Worm (Caenorhabditis elegans) whole organism, young adult: ENCODE data around the gene F14H3.14.
A peak's percentile ranks its signal among the peaks of the same experiment; 100 is the strongest.

ENCODE experiments used
- B0336.3 ChIP-seq: fragments of 200-800 bp; sonication (Bioruptor generic); IDR thresholded peaks from 2 replicates; pipeline ENCODE4 v1.3.6; 2022; ENCODE audit warnings: missing genetic modification characterization, missing compliant biosample characterization
- C06A6.2 ChIP-seq: fragments of 200-800 bp; sonication (Bioruptor generic); conservative IDR thresholded peaks from 2 replicates; pipeline ENCODE4 v1.3.6; 2022; ENCODE audit warnings: missing genetic modification characterization, missing compliant biosample characterization
- F10E7.11 ChIP-seq: sonication (generic microtip); optimal IDR thresholded peaks from 2 replicates; lab custom pipeline; 2017; ENCODE audit warnings: mild to moderate bottlenecking, missing genetic modification characterization, moderate library complexity, missing compliant biosample characterization
- F22D6.2 ChIP-seq: sonication (generic microtip); optimal IDR thresholded peaks from 2 replicates; lab custom pipeline; 2016; ENCODE audit warnings: mild to moderate bottlenecking, missing genetic modification characterization, missing compliant biosample characterization
- F23B12.7 ChIP-seq: sonication (generic microtip); optimal IDR thresholded peaks from 2 replicates; lab custom pipeline; 2017; ENCODE audit warnings: missing genetic modification characterization, mild to moderate bottlenecking, missing compliant biosample characterization, antibody characterized with exemption, moderate library complexity; ENCODE audit not compliant: insufficient read depth
- F33H1.4 ChIP-seq: fragments of 200-800 bp; sonication (Bioruptor generic); IDR thresholded peaks from 2 replicates; pipeline ENCODE4 v1.3.6; 2022; ENCODE audit warnings: missing genetic modification reagents, missing genetic modification characterization, missing compliant biosample characterization
- K11D2.4 ChIP-seq: fragments of 200-800 bp; sonication (Bioruptor generic); IDR thresholded peaks from 2 replicates; pipeline ENCODE4 v1.3.6; 2022; ENCODE audit warnings: missing genetic modification reagents, missing genetic modification characterization, missing compliant biosample characterization
- K12H6.12 ChIP-seq: fragments of 200-800 bp; sonication (Bioruptor generic); optimal IDR thresholded peaks from 2 replicates; lab custom pipeline; 2018; ENCODE audit warnings: mild to moderate bottlenecking, missing genetic modification characterization, missing compliant biosample characterization
- Y53F4B.3 ChIP-seq: fragments of 200-800 bp; sonication (Bioruptor generic); IDR thresholded peaks from 2 replicates; pipeline ENCODE4 v1.3.6; 2022; ENCODE audit warnings: missing genetic modification reagents, missing genetic modification characterization, missing compliant biosample characterization
- ama-1 ChIP-seq, 3 experiments: fragments of 150-350 bp in 1 of 3; sonication (generic microtip) in 2 of 3; optimal IDR thresholded peaks; 2 replicates each; lab custom pipeline; 2014 to 2018; ENCODE audit warnings: missing biosample characterization in 2 of 3, missing genetic modification characterization in 2 of 3, missing genetic modification reagents in 2 of 3
- attf-5 ChIP-seq: fragments of 200-800 bp; sonication (Bioruptor generic); optimal IDR thresholded peaks from 2 replicates; lab custom pipeline; 2018; ENCODE audit warnings: mild to moderate bottlenecking, missing genetic modification characterization, missing compliant biosample characterization
- ccch-3 ChIP-seq: fragments of 200-800 bp; sonication (Bioruptor generic); optimal IDR thresholded peaks from 2 replicates; lab custom pipeline; 2018; ENCODE audit warnings: mild to moderate bottlenecking, missing genetic modification characterization, missing compliant biosample characterization
- cebp-1 ChIP-seq, 2 experiments: fragments of 200-800 bp in 1 of 2; sonication (Bioruptor generic) in 1 of 2; sonication (generic microtip) in 1 of 2; IDR thresholded peaks in 1 of 2; optimal IDR thresholded peaks in 1 of 2; 2 replicates each; pipeline versions ENCODE4 v1.3.6 to Lab custom; 2017 to 2022; ENCODE audit warnings: missing compliant biosample characterization in 2 of 2, missing genetic modification characterization in 2 of 2, mild to moderate bottlenecking in 1 of 2, missing genetic modification reagents in 1 of 2, moderate library complexity in 1 of 2
- ceh-91 ChIP-seq: fragments of 200-800 bp; sonication (Bioruptor generic); IDR thresholded peaks from 2 replicates; pipeline ENCODE4 v1.3.6; 2022; ENCODE audit warnings: missing genetic modification reagents, missing genetic modification characterization, missing compliant biosample characterization
- efl-1 ChIP-seq: fragments of 150-350 bp; optimal IDR thresholded peaks from 2 replicates; lab custom pipeline; 2014; ENCODE audit warnings: missing biosample characterization, missing genetic modification reagents, missing genetic modification characterization
- egl-44 ChIP-seq: fragments of 200-800 bp; sonication (Bioruptor generic); IDR thresholded peaks from 2 replicates; pipeline ENCODE4 v1.3.6; 2022; ENCODE audit warnings: missing genetic modification reagents, missing genetic modification characterization, missing compliant biosample characterization
- ets-4 ChIP-seq: fragments of 200-800 bp; sonication (Bioruptor generic); optimal IDR thresholded peaks from 2 replicates; lab custom pipeline; 2018; ENCODE audit warnings: mild to moderate bottlenecking, missing genetic modification characterization, missing compliant biosample characterization
- fkh-3 ChIP-seq: sonication (generic microtip); optimal IDR thresholded peaks from 2 replicates; lab custom pipeline; 2016; ENCODE audit warnings: mild to moderate bottlenecking, missing genetic modification characterization, missing compliant biosample characterization
- hsf-1 ChIP-seq: fragments of 200-800 bp; sonication (Bioruptor generic); IDR thresholded peaks from 2 replicates; pipeline ENCODE4 v1.3.6; 2022; ENCODE audit warnings: missing genetic modification reagents, missing genetic modification characterization, missing compliant biosample characterization
- lag-1 ChIP-seq: fragments of 200-800 bp; sonication (Bioruptor generic); IDR thresholded peaks from 2 replicates; pipeline ENCODE4 v1.3.6; 2022; ENCODE audit warnings: missing genetic modification reagents, missing genetic modification characterization, missing compliant biosample characterization
- mes-4 ChIP-seq: sonication (generic microtip); optimal IDR thresholded peaks from 2 replicates; lab custom pipeline; 2016; ENCODE audit warnings: missing genotype, missing genetic modification characterization, missing compliant biosample characterization
- nfya-1 ChIP-seq: sonication (generic microtip); optimal IDR thresholded peaks from 2 replicates; lab custom pipeline; 2017; ENCODE audit warnings: antibody characterized with exemption, missing compliant biosample characterization, missing genetic modification characterization, borderline replicate concordance; ENCODE audit not compliant: insufficient read depth
- nfya-2 ChIP-seq: fragments of 200-800 bp; sonication (Bioruptor generic); IDR thresholded peaks from 2 replicates; pipeline ENCODE4 v1.3.6; 2022; ENCODE audit warnings: missing genetic modification reagents, missing genetic modification characterization, missing compliant biosample characterization
- nhr-179 ChIP-seq: sonication (generic microtip); optimal IDR thresholded peaks from 2 replicates; lab custom pipeline; 2016; ENCODE audit warnings: mild to moderate bottlenecking, missing genetic modification characterization, missing compliant biosample characterization
- nhr-80 ChIP-seq: sonication (generic microtip); optimal IDR thresholded peaks from 2 replicates; lab custom pipeline; 2016; ENCODE audit warnings: missing genetic modification characterization, missing compliant biosample characterization
- nhr-90 ChIP-seq: sonication (generic microtip); optimal IDR thresholded peaks from 2 replicates; lab custom pipeline; 2016; ENCODE audit warnings: missing genotype, mild to moderate bottlenecking, missing genetic modification characterization, missing compliant biosample characterization
- rpc-1 ChIP-seq, 2 experiments: fragments of 150-350 bp in 1 of 2; sonication (generic microtip) in 1 of 2; optimal IDR thresholded peaks; 2 replicates each; lab custom pipeline; 2014 to 2018; ENCODE audit warnings: missing biosample characterization in 1 of 2, missing genetic modification characterization in 1 of 2, missing genetic modification reagents in 1 of 2, missing genotype in 1 of 2
- somi-1 ChIP-seq: fragments of 200-800 bp; sonication (Bioruptor generic); optimal IDR thresholded peaks from 2 replicates; lab custom pipeline; 2018; ENCODE audit warnings: mild to moderate bottlenecking, missing genetic modification characterization, missing compliant biosample characterization
- unc-130 ChIP-seq: sonication (generic microtip); optimal IDR thresholded peaks from 2 replicates; lab custom pipeline; 2016; ENCODE audit warnings: missing genetic modification reagents, missing genetic modification characterization, missing compliant biosample characterization
- unc-62 ChIP-seq: fragments of 150-350 bp; optimal IDR thresholded peaks from 2 replicates; lab custom pipeline; 2014; ENCODE audit warnings: missing biosample characterization, missing genetic modification reagents, missing genetic modification characterization
- zim-3 ChIP-seq: sonication (generic microtip); optimal IDR thresholded peaks from 2 replicates; lab custom pipeline; 2017; ENCODE audit warnings: mild to moderate bottlenecking, missing genetic modification characterization, moderate library complexity, missing compliant biosample characterization
- ztf-28 ChIP-seq: fragments of 200-800 bp; sonication (Bioruptor generic); IDR thresholded peaks from 2 replicates; pipeline ENCODE4 v1.3.6; 2022; ENCODE audit warnings: missing genetic modification reagents, missing genetic modification characterization, missing compliant biosample characterization

The F14H3.14 gene

DNA sequence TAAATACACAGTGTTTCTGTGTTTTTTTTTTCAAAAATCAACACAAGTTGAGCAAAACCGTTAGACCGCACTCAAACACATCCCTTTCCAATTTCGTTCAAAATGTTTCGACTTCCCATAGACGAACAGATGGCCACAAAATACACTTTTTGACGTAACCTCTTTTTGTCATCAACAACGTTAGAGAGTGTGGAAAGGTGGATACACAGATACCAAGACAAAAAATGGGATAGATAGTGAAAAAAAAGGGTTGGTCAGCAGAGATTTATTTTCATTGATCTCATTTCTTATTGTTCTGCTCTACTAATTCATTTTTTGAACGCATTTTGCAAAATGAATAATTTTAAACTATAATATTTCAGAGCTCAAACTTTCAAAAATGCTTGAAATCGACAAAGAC, 32.2 kb upstream of the F14H3.14 start:
- TF ChIP-seq mes-4 (tag; lab: Kevin White, UChicago) = no peak
- TF ChIP-seq B0336.3 = no peak
- TF ChIP-seq unc-130 (GFP tag; lab: Kevin White, UChicago) = no peak
- no peak for TF ChIP-seq efl-1 (GFP tag; lab: Kevin White, UChicago)

DNA sequence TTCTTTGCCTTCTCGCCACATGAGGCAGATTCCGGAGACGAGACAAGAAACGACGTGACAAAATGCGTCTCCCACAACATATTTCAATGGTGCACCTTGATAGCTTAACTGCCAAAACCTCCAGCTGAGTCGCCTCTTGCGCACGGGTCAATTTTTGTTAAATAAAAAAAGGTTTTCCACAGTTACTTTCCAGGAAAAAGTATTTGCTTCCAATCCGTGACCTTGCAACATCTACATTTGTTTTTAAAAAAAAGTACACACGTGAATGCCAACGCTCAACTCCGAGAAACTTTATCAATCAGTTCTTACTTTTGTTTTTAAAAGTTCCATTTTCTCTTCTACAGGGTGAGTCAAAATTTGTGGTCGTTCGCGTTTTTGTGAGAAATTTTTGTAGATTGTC, 31.6 kb upstream of the F14H3.14 start, which contains the start of gene F22B8.7:
Gene F22B8.7, plus strand, starts transcription at position 301 of the 400 bp plus-strand sequence.
- TF ChIP-seq nhr-90 (tag; lab: Kevin White, UChicago) (no peak), F10E7.11 (tag; lab: Kevin White, UChicago) (no peak), egl-44 (GFP tag; lab: Robert Waterston, UW) (no peak), fkh-3 (tag; lab: Kevin White, UChicago) (no peak), lag-1 (no peak), nfya-2 (GFP tag; lab: Robert Waterston, UW) (no peak), K11D2.4 (GFP tag; lab: Robert Waterston, UW) (no peak), ztf-28 (GFP tag; lab: Robert Waterston, UW) (no peak), C06A6.2 (GFP tag; lab: Robert Waterston, UW) (no peak), unc-62 (GFP tag; lab: Kevin White, UChicago) (no peak), F22D6.2 (no peak), ama-1 (optimal IDR thresholded peaks at IDR 0.05; lab: Kevin White, UChicago) (no peak), ama-1 (GFP tag; optimal IDR thresholded peaks at IDR 0.05; lab: Kevin White, UChicago) (no peak), ccch-3 (no peak), nhr-179 (tag; lab: Kevin White, UChicago) (no peak), hsf-1 (no peak), ets-4 (GFP tag; lab: Kevin White, UChicago) (no peak)

DNA sequence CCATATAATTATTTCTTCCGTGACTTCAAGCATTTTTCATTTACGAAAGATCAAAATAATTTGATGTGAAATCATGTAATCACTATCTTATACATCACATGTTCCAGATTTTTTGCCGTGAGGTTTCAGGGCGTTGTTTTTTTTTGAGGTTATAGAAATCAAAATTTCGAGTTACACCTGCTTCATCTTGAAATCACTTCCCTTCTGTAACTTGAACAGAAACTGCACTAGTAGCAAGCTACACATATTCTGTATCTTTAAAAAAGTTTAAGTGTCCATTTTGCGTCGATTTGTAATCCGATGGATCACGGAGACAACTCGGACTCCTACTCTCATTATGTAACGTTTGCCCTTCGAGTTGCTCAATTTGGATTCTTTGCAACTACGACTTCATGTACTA, 28.0 kb upstream of the F14H3.14 start, which contains the start of gene F22B8.3:
Gene F22B8.3, plus strand, starts transcription at position 301 of the 400 bp plus-strand sequence.
- TF ChIP-seq F33H1.4 = no peak

DNA sequence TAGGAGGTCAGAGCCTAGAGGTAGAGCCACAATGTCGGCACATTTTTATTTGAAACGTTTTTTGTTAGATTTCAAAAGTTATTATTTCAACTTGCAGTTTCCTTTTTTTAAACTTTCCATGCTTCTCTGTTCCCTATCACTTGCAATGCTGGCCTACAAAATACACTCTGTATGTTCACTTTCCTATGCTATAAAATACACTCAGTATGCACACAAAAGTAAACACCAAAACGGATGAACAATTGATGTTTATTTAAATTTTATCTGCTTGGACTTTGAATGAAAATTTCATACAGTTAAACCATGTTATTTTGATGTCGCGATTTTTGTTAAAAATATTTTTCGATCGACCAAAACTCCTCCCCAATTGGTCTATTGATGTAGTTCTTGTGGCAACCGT, 18.0 kb upstream of the F14H3.14 start:
- TF ChIP-seq F23B12.7 (tag; lab: Kevin White, UChicago) = no peak
- TF ChIP-seq K12H6.12 (tag; lab: Kevin White, UChicago) = no peak
- TF ChIP-seq ceh-91 = no peak

DNA sequence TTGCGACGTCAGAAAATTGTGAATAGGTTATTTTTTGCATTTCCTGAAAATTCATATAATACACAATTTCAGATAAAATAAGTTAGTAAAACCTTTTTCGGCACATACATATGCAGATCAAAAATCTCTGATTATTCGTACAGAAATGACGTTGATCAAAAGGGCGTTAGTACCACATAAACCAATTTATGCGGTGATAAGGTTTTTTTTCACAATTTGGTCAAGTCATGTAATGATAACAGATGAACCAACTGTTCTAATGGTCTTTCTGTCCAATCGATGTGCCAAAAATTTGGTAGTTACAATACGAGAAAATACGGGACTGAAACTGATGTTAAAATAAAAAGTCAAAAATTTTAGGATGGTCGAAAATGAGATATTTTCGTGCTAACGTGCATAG, 17.4 kb upstream of the F14H3.14 start:
- no peak for TF ChIP-seq attf-5 (GFP tag; lab: Kevin White, UChicago)
- no peak for TF ChIP-seq somi-1 (GFP tag; lab: Kevin White, UChicago)
- no peak for TF ChIP-seq zim-3 (tag; lab: Kevin White, UChicago)
- no peak for TF ChIP-seq Y53F4B.3 (GFP tag; lab: Robert Waterston, UW)
- peak; percentile 34 for TF ChIP-seq nhr-80 (tag; lab: Kevin White, UChicago)
- no peak for TF ChIP-seq nfya-1 (tag; lab: Kevin White, UChicago)

DNA sequence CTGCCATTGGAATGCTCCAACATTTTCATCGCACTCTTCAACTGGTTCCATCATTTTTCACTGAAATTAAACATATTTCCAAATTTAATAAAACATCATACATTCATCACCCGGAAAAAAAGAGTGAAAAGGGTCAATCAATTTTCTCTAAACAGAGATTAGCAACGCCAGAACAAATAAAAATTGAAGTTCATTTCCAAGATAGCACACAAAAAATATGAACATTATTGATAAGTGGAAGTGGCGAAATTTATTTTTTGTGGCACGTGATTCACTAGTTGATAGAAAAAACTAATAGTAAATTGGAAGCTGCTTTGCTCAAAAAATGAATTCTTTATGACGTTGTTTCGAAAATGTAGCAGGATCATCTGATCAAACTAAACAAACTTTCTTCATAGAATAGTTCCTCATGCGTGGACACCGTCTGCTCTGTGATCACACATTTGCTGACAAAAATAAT, 12.6 kb upstream of the F14H3.14 start, which contains the start of the genes F14H3.12 and srj-29:
Gene F14H3.12, minus strand, starts transcription at position 74 of the 460 bp plus-strand sequence.
Gene srj-29, plus strand, starts transcription at position 410 of the 460 bp plus-strand sequence.
- TF ChIP-seq rpc-1 (optimal IDR thresholded peaks at IDR 0.05; lab: Kevin White, UChicago) = no peak
- no peak for TF ChIP-seq rpc-1 (tag; optimal IDR thresholded peaks at IDR 0.05; lab: Kevin White, UChicago)
- peak; percentile 76 for TF ChIP-seq nhr-80 (tag; lab: Kevin White, UChicago)
- TF ChIP-seq cebp-1 (GFP tag; IDR thresholded peaks at IDR 0.05; lab: Robert Waterston, UW) = peak; percentile 32; the same call in 1 of the 2 replicates
- no peak for TF ChIP-seq cebp-1 (tag; optimal IDR thresholded peaks at IDR 0.05; lab: Kevin White, UChicago)
